Worm (Caenorhabditis elegans) whole organism, mixed stage, embryonic: ENCODE measurements around the gene best-18.

Source experiments
- M03D4.4 ChIP-seq: sonication (generic microtip); optimal IDR thresholded peaks from 2 replicates; lab custom pipeline; 2017; ENCODE audit warnings: mild to moderate bottlenecking, missing genetic modification characterization, missing compliant biosample characterization
- bed-3 ChIP-seq: fragments of 200-800 bp; sonication (Bioruptor generic); optimal IDR thresholded peaks from 3 replicates; lab custom pipeline; 2018; ENCODE audit warnings: mild to moderate bottlenecking, missing genetic modification characterization, moderate library complexity, missing compliant biosample characterization
- blmp-1 ChIP-seq: fragments of 150-350 bp; optimal IDR thresholded peaks from 2 replicates; lab custom pipeline; 2014; ENCODE audit warnings: missing biosample characterization, missing genetic modification characterization
- ceh-39 ChIP-seq: fragments of 150-350 bp; optimal IDR thresholded peaks from 2 replicates; lab custom pipeline; 2014; ENCODE audit warnings: missing biosample characterization, missing genetic modification characterization
- ceh-43 ChIP-seq: fragments of 200-800 bp; sonication (Bioruptor generic); optimal IDR thresholded peaks from 2 replicates; lab custom pipeline; 2018; ENCODE audit warnings: mild to moderate bottlenecking, missing genetic modification characterization, moderate library complexity, missing compliant biosample characterization
- ceh-83 ChIP-seq: fragments of 200-800 bp; sonication (Bioruptor generic); optimal IDR thresholded peaks from 2 replicates; lab custom pipeline; 2018; ENCODE audit warnings: mild to moderate bottlenecking, missing genetic modification characterization, missing compliant biosample characterization
- ces-1 ChIP-seq: fragments of 150-350 bp; optimal IDR thresholded peaks from 2 replicates; lab custom pipeline; 2014; ENCODE audit warnings: missing biosample characterization, missing genetic modification reagents, missing genetic modification characterization
- cnd-1 ChIP-seq: fragments of 200-800 bp; sonication (Bioruptor generic); optimal IDR thresholded peaks from 2 replicates; lab custom pipeline; 2018; ENCODE audit warnings: mild to moderate bottlenecking, missing genetic modification characterization, missing compliant biosample characterization
- drap-1 ChIP-seq: fragments of 200-800 bp; sonication (Bioruptor generic); optimal IDR thresholded peaks from 3 replicates; lab custom pipeline; 2018; ENCODE audit warnings: mild to moderate bottlenecking, missing genetic modification characterization, missing compliant biosample characterization
- elt-1 ChIP-seq: sonication (generic microtip); optimal IDR thresholded peaks from 2 replicates; lab custom pipeline; 2017; ENCODE audit warnings: missing genetic modification characterization, mild to moderate bottlenecking, missing compliant biosample characterization, antibody characterized with exemption, moderate library complexity, borderline replicate concordance; ENCODE audit not compliant: insufficient read depth
- elt-3 ChIP-seq: fragments of 150-350 bp; optimal IDR thresholded peaks from 2 replicates; lab custom pipeline; 2014; ENCODE audit warnings: missing biosample characterization, missing genetic modification characterization
- flh-1 ChIP-seq: fragments of 200-800 bp; sonication (Bioruptor generic); optimal IDR thresholded peaks from 2 replicates; lab custom pipeline; 2018; ENCODE audit warnings: mild to moderate bottlenecking, missing genetic modification characterization, moderate library complexity, missing compliant biosample characterization
- ham-2 ChIP-seq: fragments of 200-800 bp; sonication (Bioruptor generic); optimal IDR thresholded peaks from 2 replicates; lab custom pipeline; 2018; ENCODE audit warnings: mild to moderate bottlenecking, missing genetic modification characterization, missing compliant biosample characterization
- hlh-1 ChIP-seq: fragments of 150-350 bp; optimal IDR thresholded peaks from 2 replicates; lab custom pipeline; 2014; ENCODE audit warnings: missing biosample characterization, missing genetic modification reagents, missing genetic modification characterization
- lin-32 ChIP-seq: fragments of 200-800 bp; sonication (Bioruptor generic); optimal IDR thresholded peaks from 2 replicates; lab custom pipeline; 2018; ENCODE audit warnings: mild to moderate bottlenecking, missing genetic modification characterization, missing compliant biosample characterization
- lsy-2 ChIP-seq: fragments of 150-350 bp; optimal IDR thresholded peaks from 2 replicates; lab custom pipeline; 2014; ENCODE audit warnings: missing biosample characterization, missing genetic modification characterization
- mab-5 ChIP-seq: fragments of 150-350 bp; optimal IDR thresholded peaks from 2 replicates; lab custom pipeline; 2014; ENCODE audit warnings: missing biosample characterization, missing genetic modification characterization
- mep-1 ChIP-seq: fragments of 150-350 bp; optimal IDR thresholded peaks from 2 replicates; lab custom pipeline; 2017; ENCODE audit warnings: missing biosample characterization, missing genetic modification reagents, missing genetic modification characterization, inconsistent platforms
- mls-2 ChIP-seq: sonication (generic microtip); optimal IDR thresholded peaks from 2 replicates; lab custom pipeline; 2016; ENCODE audit warnings: mild to moderate bottlenecking, missing genetic modification characterization, moderate library complexity, missing compliant biosample characterization
- nhr-12 ChIP-seq: fragments of 150-350 bp; optimal IDR thresholded peaks from 2 replicates; lab custom pipeline; 2014; ENCODE audit warnings: missing biosample characterization, missing genetic modification characterization
- nhr-2 ChIP-seq: fragments of 150-350 bp; optimal IDR thresholded peaks from 2 replicates; lab custom pipeline; 2014; ENCODE audit warnings: missing biosample characterization, missing genetic modification characterization
- nhr-237 ChIP-seq: fragments of 150-350 bp; optimal IDR thresholded peaks from 2 replicates; lab custom pipeline; 2014; ENCODE audit warnings: missing biosample characterization, missing genetic modification characterization
- nhr-28 ChIP-seq: fragments of 150-350 bp; optimal IDR thresholded peaks from 2 replicates; lab custom pipeline; 2014; ENCODE audit warnings: missing biosample characterization, missing genetic modification characterization
- nhr-76 ChIP-seq: sonication (generic microtip); optimal IDR thresholded peaks from 2 replicates; lab custom pipeline; 2017; ENCODE audit warnings: missing biosample characterization, missing genetic modification characterization
- pha-4 ChIP-seq: fragments of 150-350 bp; optimal IDR thresholded peaks from 2 replicates; lab custom pipeline; 2018; ENCODE audit warnings: missing biosample characterization, missing genetic modification reagents, missing genetic modification characterization
- sem-2 ChIP-seq: fragments of 200-800 bp; sonication (Bioruptor generic); optimal IDR thresholded peaks from 2 replicates; lab custom pipeline; 2018; ENCODE audit warnings: mild to moderate bottlenecking, missing genetic modification characterization, missing compliant biosample characterization
- unc-120 ChIP-seq: sonication (generic microtip); optimal IDR thresholded peaks from 2 replicates; lab custom pipeline; 2017; ENCODE audit warnings: missing genetic modification characterization, missing compliant biosample characterization; ENCODE audit not compliant: poor library complexity, severe bottlenecking
- unc-62 ChIP-seq: fragments of 150-350 bp; optimal IDR thresholded peaks from 2 replicates; lab custom pipeline; 2014; ENCODE audit warnings: missing biosample characterization, missing genetic modification reagents, missing genetic modification characterization
- zip-8 ChIP-seq: fragments of 150-350 bp; optimal IDR thresholded peaks from 2 replicates; lab custom pipeline; 2014; ENCODE audit warnings: missing biosample characterization, missing genetic modification characterization
- ztf-11 ChIP-seq: fragments of 150-350 bp; optimal IDR thresholded peaks from 2 replicates; lab custom pipeline; 2014; ENCODE audit warnings: missing biosample characterization, missing genetic modification characterization

Gene best-18

DNA sequence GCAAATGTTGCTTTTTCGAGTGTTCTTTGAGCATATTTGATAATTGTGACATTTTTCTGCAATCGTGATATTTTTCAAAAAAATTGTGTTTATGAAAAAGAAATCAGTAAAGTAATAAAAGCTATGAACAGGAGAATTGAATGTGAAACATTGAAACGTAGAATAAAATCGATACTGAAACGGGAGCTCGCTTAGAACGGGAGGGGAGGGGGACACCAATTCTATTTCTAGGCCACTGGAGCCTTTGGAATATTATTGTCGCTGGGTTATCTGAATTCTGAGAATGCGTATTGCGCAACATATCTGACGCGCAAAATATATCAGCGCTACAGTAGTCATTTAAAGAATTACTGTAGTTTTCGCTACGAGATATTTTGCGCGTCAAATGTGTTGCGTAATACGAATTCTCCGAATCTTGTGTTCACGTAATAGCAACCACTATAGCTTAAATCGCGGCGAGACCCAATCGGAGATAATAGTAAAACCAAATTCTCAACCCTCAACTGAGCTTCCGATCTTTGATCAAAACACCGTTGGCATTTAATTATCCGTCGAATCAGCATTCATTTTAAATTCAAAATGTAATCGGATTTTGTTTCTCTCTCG lies at the start of gene best-18, which contains the start of gene blos-1:
Gene best-18, plus strand, starts transcription at position 508 of the 606 bp plus-strand sequence.
Gene blos-1, minus strand, starts transcription at position 58 of the 606 bp plus-strand sequence.
- TF ChIP-seq ces-1 (peak; percentile 9), zip-8 (peak; percentile 98), nhr-12 (tag; lab: Kevin White, UChicago) (no peak), lsy-2 (tag; lab: Kevin White, UChicago) (peak; percentile 2), ham-2 (GFP tag; lab: Kevin White, UChicago) (no peak), blmp-1 (tag; lab: Kevin White, UChicago) (no peak), lin-32 (GFP tag; lab: Kevin White, UChicago) (no peak)

DNA sequence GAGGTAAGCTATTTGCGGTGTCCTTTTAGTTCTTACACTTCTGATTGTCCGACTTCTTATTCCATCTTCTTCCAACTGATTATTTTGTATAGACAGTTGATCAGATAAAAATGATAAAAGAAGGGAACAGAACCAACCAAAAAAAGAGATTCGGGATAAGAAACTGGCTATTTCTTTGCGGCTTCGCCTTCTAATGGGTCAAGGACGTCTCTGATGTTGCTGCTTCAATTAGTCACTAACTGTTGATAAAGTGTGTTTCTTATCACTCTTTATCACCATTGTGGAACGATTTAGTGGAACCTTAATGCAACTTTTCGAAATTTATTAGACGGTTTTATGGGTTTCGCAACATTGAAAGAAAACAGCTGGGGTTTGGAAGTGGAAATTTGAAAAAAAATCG lies 41.9 kb upstream of the best-18 start:
- TF ChIP-seq ceh-39 (tag; lab: Kevin White, UChicago) (no peak), nhr-12 (tag; lab: Kevin White, UChicago) (no peak), mep-1 (tag; lab: Kevin White, UChicago) (no peak), unc-62 (GFP tag; lab: Kevin White, UChicago) (no peak), ceh-83 (GFP tag; lab: Kevin White, UChicago) (no peak), ztf-11 (tag; lab: Kevin White, UChicago) (no peak), ceh-43 (GFP tag; lab: Kevin White, UChicago) (no peak), nhr-237 (no peak), nhr-76 (no peak), hlh-1 (no peak), elt-1 (tag; lab: Kevin White, UChicago) (no peak)
- TF ChIP-seq, all 35 proteins: peak for 0

DNA sequence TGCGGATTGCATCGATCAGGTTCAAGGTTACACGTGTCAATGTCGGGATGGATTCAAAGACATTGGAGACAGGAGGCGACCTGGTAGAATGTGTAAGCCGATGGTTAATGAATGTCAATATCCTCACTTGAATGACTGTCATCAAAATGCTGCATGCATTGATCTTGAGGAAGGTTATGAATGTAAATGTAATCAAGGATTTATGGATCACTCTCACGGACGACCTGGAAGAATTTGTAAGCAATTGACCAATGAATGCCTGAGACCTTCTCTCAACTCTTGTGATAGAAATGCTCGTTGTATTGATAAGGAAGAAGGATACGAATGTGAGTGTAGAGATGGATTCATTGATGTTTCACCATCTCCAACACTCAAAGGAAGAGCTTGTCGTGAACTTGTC lies 34.2 kb upstream of the best-18 start:
- no peak for TF ChIP-seq flh-1 (GFP tag; lab: Kevin White, UChicago)
- no peak for TF ChIP-seq drap-1 (GFP tag; lab: Kevin White, UChicago)
- no peak for TF ChIP-seq ceh-83 (GFP tag; lab: Kevin White, UChicago)
- no peak for TF ChIP-seq ceh-43 (GFP tag; lab: Kevin White, UChicago)
- TF ChIP-seq blmp-1 (tag; lab: Kevin White, UChicago) = no peak
- no peak for TF ChIP-seq unc-62 (GFP tag; lab: Kevin White, UChicago)
- TF ChIP-seq bed-3 (GFP tag; lab: Kevin White, UChicago) = no peak
- TF ChIP-seq mab-5 (tag; lab: Kevin White, UChicago) = no peak
- TF ChIP-seq ham-2 (GFP tag; lab: Kevin White, UChicago) = no peak
- TF ChIP-seq, all 35 proteins: peak for 0

DNA sequence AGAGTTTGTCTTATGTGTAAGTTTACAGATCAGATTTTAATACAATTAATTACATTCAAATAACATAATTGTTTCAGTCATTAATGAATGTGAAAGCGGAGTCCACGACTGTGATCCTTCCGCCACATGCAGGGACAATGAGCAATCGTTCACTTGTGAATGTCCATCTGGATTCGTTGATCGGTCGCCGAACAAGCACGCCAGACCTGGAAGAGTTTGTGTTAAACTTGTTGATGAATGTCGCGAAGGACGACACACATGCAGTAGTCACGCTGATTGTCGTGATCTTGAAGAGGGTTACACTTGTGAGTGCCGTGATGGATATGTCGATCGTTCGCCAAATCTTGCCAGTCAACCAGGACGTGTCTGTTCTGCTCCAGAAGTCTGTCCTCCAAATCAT lies 33.6 kb upstream of the best-18 start:
- TF ChIP-seq nhr-28 (tag; lab: Kevin White, UChicago) (no peak), sem-2 (GFP tag; lab: Kevin White, UChicago) (no peak), M03D4.4 (tag; lab: Kevin White, UChicago) (no peak), ceh-43 (GFP tag; lab: Kevin White, UChicago) (no peak), lin-32 (GFP tag; lab: Kevin White, UChicago) (no peak), unc-120 (no peak), blmp-1 (tag; lab: Kevin White, UChicago) (no peak), unc-62 (GFP tag; lab: Kevin White, UChicago) (no peak), nhr-2 (no peak), bed-3 (GFP tag; lab: Kevin White, UChicago) (no peak), pha-4 (tag; lab: Kevin White, UChicago) (no peak), hlh-1 (no peak), elt-3 (no peak), zip-8 (no peak), flh-1 (GFP tag; lab: Kevin White, UChicago) (no peak), mep-1 (tag; lab: Kevin White, UChicago) (no peak)

DNA sequence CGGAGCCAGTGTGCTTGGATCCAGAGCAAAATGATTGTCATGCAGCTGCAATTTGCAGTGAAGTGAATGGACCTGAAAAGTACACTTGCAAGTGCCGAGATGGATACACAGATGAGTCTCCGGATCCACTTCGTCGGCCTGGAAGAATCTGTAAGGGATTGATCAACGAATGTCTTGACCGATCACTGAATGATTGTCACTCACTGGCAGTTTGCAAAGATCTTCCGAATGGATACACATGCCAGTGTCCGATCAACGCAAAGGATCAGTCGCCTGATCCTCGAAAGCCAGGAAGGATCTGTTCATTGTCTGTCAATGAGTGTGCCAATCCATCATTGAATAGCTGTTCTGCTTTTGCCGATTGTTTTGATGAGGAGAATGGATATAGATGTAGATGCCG lies 32.8 kb upstream of the best-18 start:
- TF ChIP-seq flh-1 (GFP tag; lab: Kevin White, UChicago) (no peak), cnd-1 (no peak), mls-2 (tag; lab: Kevin White, UChicago) (no peak), nhr-237 (no peak)
- TF ChIP-seq, all 35 proteins: peak for 0
